Worm (Caenorhabditis elegans): ENCODE data around the gene hlh-15.
A peak's percentile ranks its signal among the peaks of the same experiment; 100 is the strongest.

The hlh-15 gene

ce11 chrX:2413277-2413676 is at the start of gene hlh-15:
hlh-15 (minus strand) TSS chrX:2413377.
- TF ChIP-seq pqm-1 (tag; optimal IDR thresholded peaks at IDR 0.05) (no peak), daf-8 (GFP tag; IDR thresholded peaks at IDR 0.05) (no peak), unc-130 (GFP tag; optimal IDR thresholded peaks at IDR 0.05) (no peak), T26A8.4 (GFP tag; IDR thresholded peaks at IDR 0.05) (no peak), nhr-41 (GFP tag; IDR thresholded peaks at IDR 0.05) (no peak), F44E2.7 (GFP tag; IDR thresholded peaks at IDR 0.05) (no peak), ceh-20 (GFP tag; IDR thresholded peaks at IDR 0.05) (no peak), lin-15B (tag; optimal IDR thresholded peaks at IDR 0.05) (no peak), lin-13 (GFP tag; optimal IDR thresholded peaks at IDR 0.05) (no peak), tag-97 (GFP tag; IDR thresholded peaks at IDR 0.05) (no peak), hif-1 (tag; optimal IDR thresholded peaks at IDR 0.05) (no peak), lir-3 (tag; optimal IDR thresholded peaks at IDR 0.05) (no peak), nhr-42 (GFP tag; IDR thresholded peaks at IDR 0.05) (no peak), ceh-44 (GFP tag; IDR thresholded peaks at IDR 0.05) (no peak), daf-16 (GFP tag; optimal IDR thresholded peaks at IDR 0.05) (no peak), daf-16 (tag; optimal IDR thresholded peaks at IDR 0.05) (no peak), saeg-2 (GFP tag; IDR thresholded peaks at IDR 0.05) (no peak), F26F4.8 (GFP tag; conservative IDR thresholded peaks at IDR 0.05) (no peak), nhr-11 (tag; optimal IDR thresholded peaks at IDR 0.05) (no peak), aha-1 (tag) (no peak), ama-1 (optimal IDR thresholded peaks at IDR 0.05) (no peak)

- TF ChIP-seq attf-4 (tag; optimal IDR thresholded peaks at IDR 0.05) = no peak
- TF ChIP-seq ceh-28 (tag; optimal IDR thresholded peaks at IDR 0.05) = no peak
- TF ChIP-seq aha-1 (tag) = no peak
- TF ChIP-seq lin-39 (tag; optimal IDR thresholded peaks at IDR 0.05) = no peak
- TF ChIP-seq daf-8 (GFP tag; IDR thresholded peaks at IDR 0.05) = no peak
- no peak for TF ChIP-seq nhr-11 (tag; optimal IDR thresholded peaks at IDR 0.05)
Observed at ce11 chrX:2461742-2462141, 48.6 kb upstream of the hlh-15 start.

ce11 chrX:2459793-2460192 is 46.6 kb upstream of the hlh-15 start, which contains the start of gene fox-1:
fox-1 (minus strand) TSS chrX:2459893.
- no peak for TF ChIP-seq nhr-11 (tag; optimal IDR thresholded peaks at IDR 0.05)
- TF ChIP-seq mes-2 (tag; optimal IDR thresholded peaks at IDR 0.05; ENCODE audit: poor library complexity, severe bottlenecking) = no peak
- TF ChIP-seq ctbp-1 (GFP tag; IDR thresholded peaks at IDR 0.05) = no peak
- no peak for TF ChIP-seq zip-11 (GFP tag; IDR thresholded peaks at IDR 0.05)
- TF ChIP-seq zag-1 (tag; optimal IDR thresholded peaks at IDR 0.05) = no peak
- no peak for TF ChIP-seq snpc-1.2 (GFP tag; IDR thresholded peaks at IDR 0.05)
- no peak for TF ChIP-seq zip-2 (tag; optimal IDR thresholded peaks at IDR 0.05)

ce11 chrX:2457461-2457860 is 44.3 kb upstream of the hlh-15 start:
- TF ChIP-seq fkh-10 (GFP tag; optimal IDR thresholded peaks at IDR 0.05) = peak; percentile 83
- no peak for TF ChIP-seq nhr-25 (tag; optimal IDR thresholded peaks at IDR 0.05; ENCODE audit: borderline replicate concordance, insufficient read depth)
- no peak for TF ChIP-seq lin-15B (tag; optimal IDR thresholded peaks at IDR 0.05)
- peak; percentile 14 for TF ChIP-seq aha-1 (tag)
- no peak for TF ChIP-seq nhr-28 (tag; optimal IDR thresholded peaks at IDR 0.05)

ce11 chrX:2456141-2456540 is 43.0 kb upstream of the hlh-15 start:
- TF ChIP-seq aha-1 (tag) (peak; percentile 77), rbr-2 (tag; optimal IDR thresholded peaks at IDR 0.05) (no peak), hlh-30 (tag; optimal IDR thresholded peaks at IDR 0.05; ENCODE audit: insufficient read depth) (peak; percentile 11)

Measured in whole organism, L4 larva.